Worm (Caenorhabditis elegans): ENCODE results near the gene eelo-1.

- TF ChIP-seq him-1 (tag; optimal IDR thresholded peaks at IDR 0.05) (no peak), W03F9.2 (tag; optimal IDR thresholded peaks at IDR 0.05) (no peak)
Observed at ce11 chrIII:1543406-1544011, 14.8 kb downstream of the eelo-1 start.

Measured in whole organism, L4/young adult.